Worm (Caenorhabditis elegans): ENCODE results near the gene C52B9.8.

The C52B9.8 gene

DNA sequence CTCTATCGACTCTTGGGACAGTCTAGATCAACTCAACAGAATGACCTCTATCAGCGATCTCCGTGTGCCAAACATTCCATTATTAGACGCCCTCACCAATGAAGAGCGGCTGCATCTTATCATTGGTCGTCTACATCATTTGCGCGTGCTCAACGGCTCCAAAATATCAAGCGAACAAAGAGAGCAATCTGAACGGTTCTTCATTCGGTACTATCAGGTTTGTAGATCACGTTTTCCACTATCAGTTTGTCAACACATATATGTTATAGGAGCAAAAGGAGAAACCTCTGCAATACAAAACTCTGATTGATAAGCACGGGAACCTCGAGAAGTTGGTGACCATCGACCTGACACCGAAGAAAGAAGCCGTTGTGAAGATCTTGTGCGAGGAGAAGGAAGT, 43.2 kb downstream of the C52B9.8 start:
- TF ChIP-seq hlh-26 (GFP tag; conservative IDR thresholded peaks at IDR 0.05) (no peak), cebp-2 (GFP tag; IDR thresholded peaks at IDR 0.05) (no peak), nfya-2 (GFP tag; IDR thresholded peaks at IDR 0.05) (no peak), ztf-22 (GFP tag; optimal IDR thresholded peaks at IDR 0.05) (no peak), pbrm-1 (GFP tag; IDR thresholded peaks at IDR 0.05) (no peak), hrde-1 (tag; optimal IDR thresholded peaks at IDR 0.05; ENCODE audit: borderline replicate concordance) (no peak)

DNA sequence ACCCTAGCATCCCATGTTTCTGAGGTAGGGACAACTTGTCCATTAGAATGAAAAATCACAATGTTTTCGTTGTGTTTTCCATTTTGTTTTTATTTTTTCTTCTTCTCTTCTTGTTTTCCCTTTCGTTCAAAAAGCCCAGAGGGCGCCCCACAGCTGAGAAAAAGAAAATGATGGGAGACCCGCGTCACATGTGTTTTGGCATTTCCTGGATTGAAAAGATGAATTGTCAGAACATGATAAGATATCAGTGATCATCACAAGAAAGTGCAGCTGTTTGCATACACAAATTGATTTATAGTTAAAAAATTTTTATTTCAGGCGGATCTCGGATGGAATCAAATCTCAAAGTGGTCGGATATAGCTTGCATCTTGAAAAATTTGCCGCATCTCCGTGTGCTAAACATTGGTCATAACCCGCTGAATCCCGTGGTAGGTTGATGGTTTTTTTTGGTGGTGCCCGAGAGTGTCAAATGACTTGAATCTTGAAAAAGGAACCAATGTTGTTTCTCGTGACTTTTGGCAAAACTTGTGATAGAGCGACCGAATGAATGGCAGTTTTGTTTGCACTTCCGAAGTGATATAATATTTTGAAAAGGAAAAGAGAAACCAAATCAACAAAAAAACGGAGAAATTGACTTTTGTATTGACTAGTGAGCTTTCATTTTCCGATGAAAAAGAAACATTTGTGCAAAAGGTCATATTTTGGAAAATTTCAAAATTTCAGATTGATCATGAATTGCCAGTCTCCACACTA, 45.2 kb downstream of the C52B9.8 start:
- TF ChIP-seq mel-28 (tag; optimal IDR thresholded peaks at IDR 0.05; ENCODE audit: borderline replicate concordance) (no peak), ztf-3 (GFP tag; optimal IDR thresholded peaks at IDR 0.05) (no peak), sptf-2 (GFP tag; optimal IDR thresholded peaks at IDR 0.05) (no peak), somi-1 (GFP tag; optimal IDR thresholded peaks at IDR 0.05) (no peak), lin-54 (GFP tag; optimal IDR thresholded peaks at IDR 0.05) (no peak), akir-1 (GFP tag; optimal IDR thresholded peaks at IDR 0.05) (no peak), F33H1.4 (GFP tag; IDR thresholded peaks at IDR 0.05) (no peak), ztf-22 (GFP tag; optimal IDR thresholded peaks at IDR 0.05) (no peak), F52B5.7 (tag; optimal IDR thresholded peaks at IDR 0.05) (no peak), Y67H2A.10 (GFP tag; conservative IDR thresholded peaks at IDR 0.05) (no peak), attf-5 (GFP tag; optimal IDR thresholded peaks at IDR 0.05) (peak; percentile 21), attf-6 (GFP tag; IDR thresholded peaks at IDR 0.05) (no peak), atf-7 (tag; optimal IDR thresholded peaks at IDR 0.05) (no peak), nfyb-1 (GFP tag; IDR thresholded peaks at IDR 0.05) (no peak), F57A8.1 (GFP tag; optimal IDR thresholded peaks at IDR 0.05) (no peak), let-526 (GFP tag; IDR thresholded peaks at IDR 0.05) (0 out of 2 replicates have a peak, but pooled peaks have one; percentile 29), nhr-27 (tag; optimal IDR thresholded peaks at IDR 0.05) (no peak), egrh-3 (GFP tag; IDR thresholded peaks at IDR 0.05) (no peak), nhr-80 (tag; optimal IDR thresholded peaks at IDR 0.05) (no peak), dox-1 (GFP tag; IDR thresholded peaks at IDR 0.05) (0 out of 2 replicates have a peak, but pooled peaks have one; percentile 4), Y95B8A.8 (GFP tag; IDR thresholded peaks at IDR 0.05) (no peak), F57C9.4 (tag; optimal IDR thresholded peaks at IDR 0.05) (no peak), F37B4.10 (GFP tag; IDR thresholded peaks at IDR 0.05) (no peak), hlh-12 (tag; optimal IDR thresholded peaks at IDR 0.05) (no peak), attf-3 (GFP tag; conservative IDR thresholded peaks at IDR 0.05) (no peak), madf-10 (tag; optimal IDR thresholded peaks at IDR 0.05) (no peak), snpc-1.1 (tag; optimal IDR thresholded peaks at IDR 0.05; ENCODE audit: insufficient read depth) (no peak), B0019.2 (GFP tag; conservative IDR thresholded peaks at IDR 0.05) (no peak), ccch-3 (GFP tag; optimal IDR thresholded peaks at IDR 0.05) (no peak), cebp-1 (GFP tag; IDR thresholded peaks at IDR 0.05) (no peak), cebp-1 (tag; optimal IDR thresholded peaks at IDR 0.05) (peak; percentile 47), rec-8 (tag; optimal IDR thresholded peaks at IDR 0.05) (no peak), repo-1 (tag; optimal IDR thresholded peaks at IDR 0.05) (no peak), aptf-3 (GFP tag; IDR thresholded peaks at IDR 0.05) (no peak), madf-8 (GFP tag; conservative IDR thresholded peaks at IDR 0.05) (no peak), ceh-91 (GFP tag; IDR thresholded peaks at IDR 0.05) (no peak), ztf-6 (GFP tag; IDR thresholded peaks at IDR 0.05) (no peak), pha-4 (tag; optimal IDR thresholded peaks at IDR 0.05) (peak; percentile 17), bed-2 (GFP tag; IDR thresholded peaks at IDR 0.05) (no peak), tbx-9 (tag; optimal IDR thresholded peaks at IDR 0.05; ENCODE audit: borderline replicate concordance) (no peak), K11D2.4 (GFP tag; IDR thresholded peaks at IDR 0.05) (0 out of 2 replicates have a peak, but pooled peaks have one; percentile 36)
